Worm (Caenorhabditis elegans) whole organism, L4 larva: ENCODE measurements around the gene cra-1.

Experiments used
- ctbp-1 ChIP-seq: fragments of 200-800 bp; sonication (Bioruptor generic); IDR thresholded peaks from 2 replicates; pipeline ENCODE4 v1.3.6; 2022; ENCODE audit warnings: missing genetic modification reagents, missing genetic modification characterization, missing compliant biosample characterization
- lin-13 ChIP-seq: fragments of 150-350 bp; optimal IDR thresholded peaks from 2 replicates; lab custom pipeline; 2014; ENCODE audit warnings: missing biosample characterization, missing genetic modification reagents, missing genetic modification characterization
- nhr-28 ChIP-seq: fragments of 150-350 bp; optimal IDR thresholded peaks from 2 replicates; lab custom pipeline; 2014; ENCODE audit warnings: missing biosample characterization, missing genetic modification characterization
- spr-1 ChIP-seq: sonication (generic microtip); optimal IDR thresholded peaks from 2 replicates; lab custom pipeline; 2016; ENCODE audit warnings: mild to moderate bottlenecking, missing genetic modification characterization, missing compliant biosample characterization
- unc-39 ChIP-seq: sonication (generic microtip); optimal IDR thresholded peaks from 2 replicates; lab custom pipeline; 2017; ENCODE audit warnings: missing biosample characterization, missing genetic modification characterization
- vab-7 ChIP-seq: fragments of 200-800 bp; sonication (Bioruptor generic); IDR thresholded peaks from 2 replicates; pipeline ENCODE4 v1.3.6; 2022; ENCODE audit warnings: missing genetic modification reagents, missing genetic modification characterization, missing compliant biosample characterization

DNA sequence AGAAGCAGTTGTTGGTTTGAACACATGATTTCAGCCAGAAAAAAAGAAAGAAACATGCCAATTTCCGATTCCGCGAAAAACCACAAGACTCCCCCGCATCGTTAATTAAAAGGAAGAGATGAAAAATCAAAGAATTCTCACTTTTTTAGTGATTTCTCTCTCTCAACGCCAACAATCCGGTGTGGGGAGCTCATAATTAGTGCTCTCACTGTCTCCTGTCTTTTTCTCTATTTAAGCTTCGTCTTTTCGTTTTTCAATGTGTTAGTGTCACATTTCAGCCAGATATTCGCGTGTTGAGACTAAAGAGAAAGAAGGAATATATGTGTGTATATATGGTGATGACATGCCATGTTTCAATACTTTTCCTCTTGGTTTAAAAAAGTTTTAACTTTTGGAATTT is 4.5 kb upstream of the cra-1 start:
- TF ChIP-seq lin-13 (no peak), vab-7 (no peak), unc-39 (tag; lab: Kevin White, UChicago) (no peak), ctbp-1 (GFP tag; lab: Robert Waterston, UW) (no peak), spr-1 (tag; lab: Kevin White, UChicago) (no peak), nhr-28 (tag; lab: Kevin White, UChicago) (no peak)
